Fruit fly (Drosophila melanogaster): ENCODE data around the gene CG3842.

Gene CG3842

dm6 chrX:6365632-6366356 lies 28.2 kb downstream of the CG3842 start, which contains the start of the genes swa and Marf (continued):
- TF ChIP-seq ro (GFP tag; IDR thresholded peaks at IDR 0.05) = no peak
- no peak for TF ChIP-seq CG6272 (GFP tag; IDR thresholded peaks at IDR 0.05)
- TF ChIP-seq CG4820 (GFP tag; optimal IDR thresholded peaks at IDR 0.05) = no peak
- no peak for TF ChIP-seq ftz-f1 (GFP tag; optimal IDR thresholded peaks at IDR 0.05)
- TF ChIP-seq CG3726 (GFP tag; IDR thresholded peaks at IDR 0.05) = no peak
- no peak for TF ChIP-seq CG7928 (GFP tag; optimal IDR thresholded peaks at IDR 0.05)
- TF ChIP-seq ac (GFP tag; optimal IDR thresholded peaks at IDR 0.05) = no peak
- TF ChIP-seq nau (GFP tag; optimal IDR thresholded peaks at IDR 0.05) = no peak
- TF ChIP-seq Elba2 (GFP tag; optimal IDR thresholded peaks at IDR 0.05) = peak; percentile 48
- no peak for TF ChIP-seq stc (GFP tag; IDR thresholded peaks at IDR 0.05)
- TF ChIP-seq CG5245 (GFP tag; optimal IDR thresholded peaks at IDR 0.05) = no peak
- TF ChIP-seq CG33213 (GFP tag; optimal IDR thresholded peaks at IDR 0.05) = no peak
- no peak for TF ChIP-seq hkb (optimal IDR thresholded peaks at IDR 0.05)
- no peak for TF ChIP-seq hkb (GFP tag; IDR thresholded peaks at IDR 0.05)
- no peak for TF ChIP-seq Hey (tag; optimal IDR thresholded peaks at IDR 0.05)
- no peak for TF ChIP-seq HHEX (GFP tag; optimal IDR thresholded peaks at IDR 0.05)
- TF ChIP-seq TFAM (GFP tag; optimal IDR thresholded peaks at IDR 0.05) = no peak
- no peak for TF ChIP-seq Tbp (GFP tag; optimal IDR thresholded peaks at IDR 0.05)
- TF ChIP-seq CG2889 (GFP tag; IDR thresholded peaks at IDR 0.05) = no peak
- TF ChIP-seq Ets97D (GFP tag; optimal IDR thresholded peaks at IDR 0.05) = peak; percentile 6
- TF ChIP-seq Adf1 (GFP tag; IDR thresholded peaks at IDR 0.05) = no peak
- no peak for TF ChIP-seq dati (GFP tag; IDR thresholded peaks at IDR 0.05)
- TF ChIP-seq onecut (GFP tag; IDR thresholded peaks at IDR 0.05) = no peak
- no peak for TF ChIP-seq CG11093 (GFP tag; IDR thresholded peaks at IDR 0.05)
- TF ChIP-seq CG1647 (GFP tag; optimal IDR thresholded peaks at IDR 0.05) = no peak
- no peak for TF ChIP-seq CG14441 (GFP tag; IDR thresholded peaks at IDR 0.05)
- no peak for TF ChIP-seq schlank (tag; optimal IDR thresholded peaks at IDR 0.05)
- no peak for TF ChIP-seq dmrt99B (tag; optimal IDR thresholded peaks at IDR 0.05)
- TF ChIP-seq sr (GFP tag; IDR thresholded peaks at IDR 0.05) = no peak
- TF ChIP-seq CG12744 (GFP tag; optimal IDR thresholded peaks at IDR 0.05) = no peak
- TF ChIP-seq CG4707 (GFP tag; optimal IDR thresholded peaks at IDR 0.05) = no peak
- TF ChIP-seq tap (tag; optimal IDR thresholded peaks at IDR 0.05) = no peak
- no peak for TF ChIP-seq rib (GFP tag; IDR thresholded peaks at IDR 0.05)
- TF ChIP-seq CG5953 (GFP tag; IDR thresholded peaks at IDR 0.05) = no peak
- TF ChIP-seq CG10366 (GFP tag; IDR thresholded peaks at IDR 0.05) = no peak
- no peak for TF ChIP-seq jigr1 (GFP tag; IDR thresholded peaks at IDR 0.05)
- no peak for TF ChIP-seq Neu2 (GFP tag; optimal IDR thresholded peaks at IDR 0.05; ENCODE audit: borderline replicate concordance)
- TF ChIP-seq CG14050 (GFP tag; IDR thresholded peaks at IDR 0.05) = no peak
- TF ChIP-seq CG14014 (GFP tag; IDR thresholded peaks at IDR 0.05) = no peak
- TF ChIP-seq CG15073 (GFP tag; optimal IDR thresholded peaks at IDR 0.05) = no peak
- no peak for TF ChIP-seq al (GFP tag; IDR thresholded peaks at IDR 0.05)
- no peak for TF ChIP-seq eve (GFP tag; optimal IDR thresholded peaks at IDR 0.05)
- TF ChIP-seq Doc3 (GFP tag; IDR thresholded peaks at IDR 0.05; ENCODE audit: partially characterized antibody) = no peak
- no peak for TF ChIP-seq scrt (GFP tag; optimal IDR thresholded peaks at IDR 0.05)
- no peak for TF ChIP-seq fu2 (GFP tag; optimal IDR thresholded peaks at IDR 0.05)
- TF ChIP-seq zfh2 (GFP tag; optimal IDR thresholded peaks at IDR 0.05) = no peak
- TF ChIP-seq Fer1 (GFP tag; optimal IDR thresholded peaks at IDR 0.05) = no peak
- TF ChIP-seq CG11560 (tag; IDR thresholded peaks at IDR 0.05) = no peak
- no peak for TF ChIP-seq wdn (GFP tag; IDR thresholded peaks at IDR 0.05)
- TF ChIP-seq Myb (GFP tag; optimal IDR thresholded peaks at IDR 0.05) = peak; percentile 78
- no peak for TF ChIP-seq bowl (GFP tag; IDR thresholded peaks at IDR 0.05)
- TF ChIP-seq caup (GFP tag; optimal IDR thresholded peaks at IDR 0.05; ENCODE audit: severe bottlenecking) = no peak
- no peak for TF ChIP-seq bigmax (GFP tag; optimal IDR thresholded peaks at IDR 0.05)

Measured in whole organism, embryonic.